Worm (Caenorhabditis elegans) whole organism, L4 larva: ENCODE measurements around the gene F19H8.2.
A peak's percentile ranks its signal among the peaks of the same experiment; 100 is the strongest.

Experiments
- D1046.2 ChIP-seq: fragments of 200-800 bp; sonication (Bioruptor generic); IDR thresholded peaks from 2 replicates; pipeline ENCODE4 v1.3.6; 2022; ENCODE audit warnings: missing genetic modification characterization, missing compliant biosample characterization
- F26F4.8 ChIP-seq: fragments of 200-800 bp; sonication (Bioruptor generic); conservative IDR thresholded peaks from 2 replicates; pipeline ENCODE4 v1.3.6; 2022; ENCODE audit warnings: missing genetic modification characterization, missing compliant biosample characterization
- F37D6.2 ChIP-seq: sonication (generic microtip); optimal IDR thresholded peaks from 2 replicates; lab custom pipeline; 2016; ENCODE audit warnings: mild to moderate bottlenecking, missing genetic modification characterization, missing compliant biosample characterization
- T20F7.1 ChIP-seq: fragments of 200-800 bp; sonication (Bioruptor generic); optimal IDR thresholded peaks from 2 replicates; lab custom pipeline; 2018; ENCODE audit warnings: mild to moderate bottlenecking, missing genetic modification characterization, missing compliant biosample characterization
- T26A8.4 ChIP-seq: fragments of 200-800 bp; sonication (Bioruptor generic); IDR thresholded peaks from 2 replicates; pipeline ENCODE4 v1.3.6; 2022; ENCODE audit warnings: missing genetic modification characterization, missing compliant biosample characterization
- Y48G9A.11 ChIP-seq: fragments of 200-800 bp; sonication (Bioruptor generic); IDR thresholded peaks from 2 replicates; pipeline ENCODE4 v1.3.6; 2022; ENCODE audit warnings: missing genetic modification reagents, missing genetic modification characterization, missing compliant biosample characterization
- Y5F2A.4 ChIP-seq: fragments of 200-800 bp; sonication (Bioruptor generic); optimal IDR thresholded peaks from 2 replicates; lab custom pipeline; 2018; ENCODE audit warnings: mild to moderate bottlenecking, missing genetic modification characterization, missing compliant biosample characterization
- aha-1 ChIP-seq: fragments of 150-350 bp; peaks from one replicate; lab custom pipeline; 2014; ENCODE audit warnings: missing biosample characterization, missing genetic modification characterization
- ceh-28 ChIP-seq: fragments of 150-350 bp; optimal IDR thresholded peaks from 2 replicates; lab custom pipeline; 2014; ENCODE audit warnings: missing biosample characterization, missing genetic modification reagents, missing genetic modification characterization
- ceh-32 ChIP-seq: sonication (generic microtip); optimal IDR thresholded peaks from 2 replicates; lab custom pipeline; 2016; ENCODE audit warnings: mild to moderate bottlenecking, missing genetic modification characterization, missing compliant biosample characterization; ENCODE audit not compliant: poor library complexity
- ceh-82 ChIP-seq: sonication (generic microtip); optimal IDR thresholded peaks from 2 replicates; lab custom pipeline; 2017; ENCODE audit warnings: missing biosample characterization, missing genetic modification characterization
- ctbp-1 ChIP-seq: fragments of 200-800 bp; sonication (Bioruptor generic); IDR thresholded peaks from 2 replicates; pipeline ENCODE4 v1.3.6; 2022; ENCODE audit warnings: missing genetic modification reagents, missing genetic modification characterization, missing compliant biosample characterization
- daf-12 ChIP-seq: fragments of 150-350 bp; optimal IDR thresholded peaks from 2 replicates; lab custom pipeline; 2014; ENCODE audit warnings: missing biosample characterization, missing genetic modification reagents, missing genetic modification characterization
- daf-19 ChIP-seq: fragments of 200-800 bp; sonication (Bioruptor generic); conservative IDR thresholded peaks from 2 replicates; pipeline ENCODE4 v1.3.6; 2022; ENCODE audit warnings: missing genetic modification characterization, missing compliant biosample characterization
- dmd-8 ChIP-seq: fragments of 200-800 bp; sonication (Bioruptor generic); IDR thresholded peaks from 2 replicates; pipeline ENCODE4 v1.3.6; 2022; ENCODE audit warnings: missing genetic modification characterization, missing compliant biosample characterization
- duxl-1 ChIP-seq: sonication (generic microtip); optimal IDR thresholded peaks from 2 replicates; lab custom pipeline; 2016; ENCODE audit warnings: mild to moderate bottlenecking, missing genetic modification characterization, moderate library complexity, missing compliant biosample characterization; ENCODE audit not compliant: poor library complexity
- dve-1 ChIP-seq: sonication (generic microtip); optimal IDR thresholded peaks from 2 replicates; lab custom pipeline; 2017; ENCODE audit warnings: antibody characterized with exemption, mild to moderate bottlenecking, missing genetic modification characterization, missing compliant biosample characterization; ENCODE audit not compliant: insufficient read depth
- egl-43 ChIP-seq: fragments of 200-800 bp; sonication (Bioruptor generic); IDR thresholded peaks from 2 replicates; pipeline ENCODE4 v1.3.6; 2022; ENCODE audit warnings: missing genetic modification reagents, missing genetic modification characterization, missing compliant biosample characterization
- fkh-10 ChIP-seq: fragments of 150-350 bp; optimal IDR thresholded peaks from 2 replicates; lab custom pipeline; 2014; ENCODE audit warnings: missing biosample characterization, missing genetic modification reagents, missing genetic modification characterization
- gei-8 ChIP-seq: fragments of 200-800 bp; sonication (Bioruptor generic); optimal IDR thresholded peaks from 2 replicates; lab custom pipeline; 2018; ENCODE audit warnings: mild to moderate bottlenecking, missing genetic modification characterization, missing compliant biosample characterization
- hmg-1.1 ChIP-seq: fragments of 200-800 bp; sonication (Bioruptor generic); IDR thresholded peaks from 2 replicates; pipeline ENCODE4 v1.3.6; 2022; ENCODE audit warnings: missing genetic modification reagents, missing genetic modification characterization, missing compliant biosample characterization
- lin-39 ChIP-seq: fragments of 150-350 bp; optimal IDR thresholded peaks from 2 replicates; lab custom pipeline; 2014; ENCODE audit warnings: missing biosample characterization, missing genetic modification reagents, missing genetic modification characterization
- lsy-2 ChIP-seq, 2 experiments: fragments of 150-350 bp in 1 of 2; sonication (generic microtip) in 1 of 2; optimal IDR thresholded peaks; 2 replicates each; lab custom pipeline; 2014 to 2017; ENCODE audit warnings: missing biosample characterization in 2 of 2, missing genetic modification characterization in 2 of 2
- madf-5 ChIP-seq, 2 experiments: fragments of 200-800 bp; sonication (Bioruptor generic); IDR thresholded peaks; 2 replicates each; pipeline ENCODE4 v1.3.6; 2022; ENCODE audit warnings: missing compliant biosample characterization in 2 of 2, missing genetic modification characterization in 2 of 2
- mep-1 ChIP-seq: fragments of 150-350 bp; sonication (generic microtip); optimal IDR thresholded peaks from 3 replicates; lab custom pipeline; 2014; ENCODE audit warnings: missing biosample characterization, missing genetic modification characterization
- nhr-11 ChIP-seq: fragments of 150-350 bp; optimal IDR thresholded peaks from 2 replicates; lab custom pipeline; 2014; ENCODE audit warnings: missing biosample characterization, missing genetic modification characterization
- nhr-28 ChIP-seq: fragments of 150-350 bp; optimal IDR thresholded peaks from 2 replicates; lab custom pipeline; 2014; ENCODE audit warnings: missing biosample characterization, missing genetic modification characterization
- pha-4 ChIP-seq, 2 experiments: fragments of 150-350 bp in 1 of 2; fragments of 200-800 bp in 1 of 2; sonication (Bioruptor generic) in 1 of 2; IDR thresholded peaks in 1 of 2; optimal IDR thresholded peaks in 1 of 2; 2 replicates each; pipeline versions ENCODE4 v1.3.6 to Lab custom; 2014 to 2022; ENCODE audit warnings: missing genetic modification characterization in 2 of 2, missing genetic modification reagents in 2 of 2, missing biosample characterization in 1 of 2, missing compliant biosample characterization in 1 of 2
- php-3 ChIP-seq: fragments of 200-800 bp; sonication (Bioruptor generic); IDR thresholded peaks from 2 replicates; pipeline ENCODE4 v1.3.6; 2022; ENCODE audit warnings: missing genetic modification reagents, missing genetic modification characterization, missing compliant biosample characterization
- pqm-1 ChIP-seq: sonication (generic microtip); optimal IDR thresholded peaks from 2 replicates; lab custom pipeline; 2017; ENCODE audit warnings: missing biosample characterization, missing genetic modification characterization
- rbr-2 ChIP-seq: sonication (generic microtip); optimal IDR thresholded peaks from 2 replicates; lab custom pipeline; 2016; ENCODE audit warnings: missing genotype, missing genetic modification characterization, missing compliant biosample characterization
- sdz-12 ChIP-seq: fragments of 200-800 bp; sonication (Bioruptor generic); optimal IDR thresholded peaks from 2 replicates; lab custom pipeline; 2018; ENCODE audit warnings: mild to moderate bottlenecking, missing genetic modification characterization, missing compliant biosample characterization
- set-16 ChIP-seq: fragments of 200-800 bp; sonication (Bioruptor generic); IDR thresholded peaks from 2 replicates; pipeline ENCODE4 v1.3.6; 2022; ENCODE audit warnings: missing genetic modification reagents, missing genetic modification characterization, missing compliant biosample characterization
- spr-1 ChIP-seq: sonication (generic microtip); optimal IDR thresholded peaks from 2 replicates; lab custom pipeline; 2016; ENCODE audit warnings: mild to moderate bottlenecking, missing genetic modification characterization, missing compliant biosample characterization
- spr-3 ChIP-seq: fragments of 200-800 bp; sonication (Bioruptor generic); optimal IDR thresholded peaks from 2 replicates; lab custom pipeline; 2018; ENCODE audit warnings: mild to moderate bottlenecking, missing genetic modification characterization, missing compliant biosample characterization
- unc-39 ChIP-seq: sonication (generic microtip); optimal IDR thresholded peaks from 2 replicates; lab custom pipeline; 2017; ENCODE audit warnings: missing biosample characterization, missing genetic modification characterization
- unc-62 ChIP-seq, 3 experiments: fragments of 150-350 bp in 1 of 3; sonication (generic microtip); optimal IDR thresholded peaks in 2 of 3; peaks in 1 of 3; 1 replicate in 1 of 3; 2 replicates in 2 of 3; lab custom pipeline; 2014 to 2017; ENCODE audit warnings: missing biosample characterization in 3 of 3, missing genetic modification characterization in 3 of 3, missing genetic modification reagents in 3 of 3, missing genotype in 1 of 3
- zfp-2 ChIP-seq: sonication (generic microtip); optimal IDR thresholded peaks from 2 replicates; lab custom pipeline; 2016; ENCODE audit warnings: mild to moderate bottlenecking, missing genetic modification characterization, missing compliant biosample characterization
- zfp-3 ChIP-seq: fragments of 200-800 bp; sonication (Bioruptor generic); conservative IDR thresholded peaks from 2 replicates; pipeline ENCODE4 v1.3.6; 2022; ENCODE audit warnings: missing genetic modification reagents, missing genetic modification characterization, missing compliant biosample characterization
- zip-11 ChIP-seq: fragments of 200-800 bp; sonication (Bioruptor generic); IDR thresholded peaks from 2 replicates; pipeline ENCODE4 v1.3.6; 2022; ENCODE audit warnings: missing genetic modification characterization, missing compliant biosample characterization
- zip-2 ChIP-seq: fragments of 150-350 bp; optimal IDR thresholded peaks from 2 replicates; lab custom pipeline; 2014; ENCODE audit warnings: missing biosample characterization, missing genetic modification characterization
- ztf-7 ChIP-seq: fragments of 150-350 bp; optimal IDR thresholded peaks from 2 replicates; lab custom pipeline; 2014; ENCODE audit warnings: missing biosample characterization, missing genetic modification characterization

Gene F19H8.2

ce11 chrII:14574790-14575189, 30.9 kb downstream of the F19H8.2 start:
- TF ChIP-seq zip-11 (GFP tag; lab: Robert Waterston, UW): no peak
- no peak for TF ChIP-seq Y48G9A.11 (GFP tag; lab: Robert Waterston, UW)
- TF ChIP-seq dve-1 (tag; lab: Kevin White, UChicago): no peak
- TF ChIP-seq spr-1: no peak
- 0 out of 2 replicates have a peak, but pooled peaks have one; percentile 63 for TF ChIP-seq egl-43 (GFP tag; lab: Robert Waterston, UW)
- 0 out of 2 replicates have a peak, but pooled peaks have one; percentile 16 for TF ChIP-seq T26A8.4 (GFP tag; lab: Robert Waterston, UW)
- 0 out of 4 replicates have a peak, but pooled peaks of 1 of the 2 experiments have one; percentile 64 for TF ChIP-seq madf-5 (GFP tag; IDR thresholded peaks at IDR 0.05; lab: Robert Waterston, UW)
- 0 out of 2 replicates have a peak, but pooled peaks have one; percentile 6 for TF ChIP-seq dmd-8 (GFP tag; lab: Robert Waterston, UW)
- TF ChIP-seq T20F7.1 (GFP tag; lab: Kevin White, UChicago): no peak
- no peak for TF ChIP-seq nhr-11 (tag; lab: Kevin White, UChicago)
- no peak for TF ChIP-seq zip-2 (tag; lab: Kevin White, UChicago)
- no peak for TF ChIP-seq gei-8 (GFP tag; lab: Kevin White, UChicago)
- no peak for TF ChIP-seq rbr-2 (tag; lab: Kevin White, UChicago)
- TF ChIP-seq hmg-1.1: no peak
- no peak for TF ChIP-seq ztf-7 (tag; lab: Kevin White, UChicago)
- no peak for TF ChIP-seq zfp-2 (tag; lab: Kevin White, UChicago)
- peak; percentile 73 for TF ChIP-seq set-16 (GFP tag; lab: Robert Waterston, UW)
- no peak for TF ChIP-seq D1046.2
- TF ChIP-seq sdz-12 (GFP tag; lab: Kevin White, UChicago): no peak
- TF ChIP-seq nhr-28: no peak
- TF ChIP-seq, all 104 proteins: peak for 5

ce11 chrII:14573315-14573714, 32.4 kb downstream of the F19H8.2 start, which contains the start of gene madf-5:
Gene madf-5 (plus strand): TSS chrII:14573615.
- TF ChIP-seq lin-39 (no peak), zfp-3 (GFP tag; lab: Robert Waterston, UW) (no peak), set-16 (GFP tag; lab: Robert Waterston, UW) (no peak), pha-4 (GFP tag; IDR thresholded peaks at IDR 0.05; lab: Robert Waterston, UW) (no peak), pha-4 (tag; optimal IDR thresholded peaks at IDR 0.05; lab: Kevin White, UChicago) (no peak), ceh-82 (tag; lab: Kevin White, UChicago) (no peak)
- TF ChIP-seq, all 104 proteins: peak for 0

ce11 chrII:14570541-14571160, 35.0 kb downstream of the F19H8.2 start:
- peak; percentile 35 to 73; a peak in 2 of 4 replicates for TF ChIP-seq madf-5 (GFP tag; IDR thresholded peaks at IDR 0.05; lab: Robert Waterston, UW)
- no peak for TF ChIP-seq Y5F2A.4 (GFP tag; lab: Kevin White, UChicago)
- 0 out of 2 replicates have a peak, but pooled peaks have one; percentile 11 for TF ChIP-seq egl-43 (GFP tag; lab: Robert Waterston, UW)
- peak; percentile 70 for TF ChIP-seq aha-1 (tag; lab: Kevin White, UChicago)
- peak in 1 of 2 experiments; percentile 86 for TF ChIP-seq unc-62 (GFP tag; optimal IDR thresholded peaks at IDR 0.05 in 1 of 2; lab: Kevin White, UChicago)
- TF ChIP-seq unc-62 (tag; optimal IDR thresholded peaks at IDR 0.05; lab: Kevin White, UChicago): no peak

- TF ChIP-seq F37D6.2 (tag; lab: Kevin White, UChicago) (peak; percentile 7), rbr-2 (tag; lab: Kevin White, UChicago) (peak; percentile 40), pqm-1 (no peak), daf-19 (GFP tag; lab: Robert Waterston, UW) (no peak), duxl-1 (tag; lab: Kevin White, UChicago) (no peak), daf-12 (no peak), unc-39 (tag; lab: Kevin White, UChicago) (no peak), egl-43 (GFP tag; lab: Robert Waterston, UW) (peak; percentile 63; the same call in 1 of the 2 replicates), Y48G9A.11 (GFP tag; lab: Robert Waterston, UW) (no peak), spr-1 (no peak), ceh-32 (tag; lab: Kevin White, UChicago) (no peak), php-3 (GFP tag; lab: Robert Waterston, UW) (no peak), mep-1 (no peak), F26F4.8 (GFP tag; lab: Robert Waterston, UW) (0 out of 2 replicates have a peak, but pooled peaks have one; percentile 16), fkh-10 (GFP tag; lab: Kevin White, UChicago) (peak; percentile 10), ctbp-1 (GFP tag; lab: Robert Waterston, UW) (0 out of 2 replicates have a peak, but pooled peaks have one; percentile 51), ceh-28 (tag; lab: Kevin White, UChicago) (no peak), hmg-1.1 (peak; percentile 43; the same call in 1 of the 2 replicates), spr-3 (GFP tag; lab: Kevin White, UChicago) (no peak), lsy-2 (tag; optimal IDR thresholded peaks at IDR 0.05; lab: Kevin White, UChicago) (peak in 1 of 2 experiments; percentile 10), madf-5 (GFP tag; IDR thresholded peaks at IDR 0.05; lab: Robert Waterston, UW) (0 out of 4 replicates have a peak, but pooled peaks of 1 of the 2 experiments have one; percentile 27)
Observed at ce11 chrII:14569322-14569721, 36.3 kb downstream of the F19H8.2 start.
